Fruit fly (Drosophila melanogaster) whole organism, embryonic: ENCODE data around the gene MtnF.
A peak's percentile ranks its signal among the peaks of the same experiment; 100 is the strongest.

Experiments used
- Bgb ChIP-seq: fragments of 200-800 bp; sonication (Bioruptor generic); IDR thresholded peaks from 2 replicates; pipeline ENCODE4 v1.3.6; 2022; ENCODE audit warnings: missing biosample characterization, missing genetic modification characterization; ENCODE audit not compliant: partially characterized antibody
- Bteb2 ChIP-seq: fragments of 200-800 bp; sonication (Bioruptor generic); optimal IDR thresholded peaks from 2 replicates; lab custom pipeline; 2016; ENCODE audit warnings: missing biosample characterization, missing genetic modification characterization
- CG10543 ChIP-seq: fragments of 200-800 bp; sonication (Bioruptor generic); optimal IDR thresholded peaks from 3 replicates; lab custom pipeline; 2017; ENCODE audit warnings: missing biosample characterization, mild to moderate bottlenecking, missing genetic modification characterization, moderate library complexity
- CG13894 ChIP-seq: fragments of 200-800 bp; sonication (Bioruptor generic); optimal IDR thresholded peaks from 3 replicates; lab custom pipeline; 2018; ENCODE audit warnings: missing biosample characterization, mild to moderate bottlenecking, missing genetic modification characterization, moderate library complexity
- CG14014 ChIP-seq: fragments of 200-800 bp; sonication (Bioruptor generic); IDR thresholded peaks from 2 replicates; pipeline ENCODE4 v1.3.6; 2022; ENCODE audit warnings: missing biosample characterization, missing genetic modification characterization
- CG15479 ChIP-seq: fragments of 200-800 bp; sonication (Bioruptor generic); optimal IDR thresholded peaks from 3 replicates; lab custom pipeline; 2019; ENCODE audit warnings: missing biosample characterization, mild to moderate bottlenecking, missing genetic modification characterization, moderate library complexity
- CG15601 ChIP-seq: fragments of 200-800 bp; sonication (Bioruptor generic); optimal IDR thresholded peaks from 3 replicates; lab custom pipeline; 2019; ENCODE audit warnings: missing biosample characterization, mild to moderate bottlenecking, missing genetic modification characterization, moderate library complexity
- CG16779 ChIP-seq: fragments of 200-800 bp; sonication (Bioruptor generic); IDR thresholded peaks from 2 replicates; pipeline ENCODE4 v1.3.6; 2022; ENCODE audit warnings: missing biosample characterization, missing genetic modification characterization
- CG2678 ChIP-seq: fragments of 200-800 bp; sonication (Bioruptor generic); optimal IDR thresholded peaks from 3 replicates; lab custom pipeline; 2019; ENCODE audit warnings: missing biosample characterization, mild to moderate bottlenecking, missing genetic modification characterization, moderate library complexity
- CG33213 ChIP-seq: fragments of 200-800 bp; sonication (Bioruptor generic); optimal IDR thresholded peaks from 3 replicates; lab custom pipeline; 2016; ENCODE audit warnings: missing biosample characterization, missing genetic modification characterization
- CG3847 ChIP-seq: fragments of 200-800 bp; sonication (Bioruptor generic); IDR thresholded peaks from 2 replicates; pipeline ENCODE4 v1.3.6; 2022; ENCODE audit warnings: missing biosample characterization, missing genetic modification characterization
- CG6175 ChIP-seq: fragments of 200-800 bp; sonication (Bioruptor generic); IDR thresholded peaks from 3 replicates; pipeline ENCODE4 v1.3.6; 2022; ENCODE audit warnings: missing biosample characterization, missing genetic modification characterization
- CG6689 ChIP-seq: fragments of 200-800 bp; sonication (Bioruptor generic); IDR thresholded peaks from 2 replicates; pipeline ENCODE4 v1.3.6; 2022; ENCODE audit warnings: missing biosample characterization, missing genetic modification characterization
- CG8478 ChIP-seq: fragments of >200 bp; optimal IDR thresholded peaks from 2 replicates; lab custom pipeline; 2018
- CG9215 ChIP-seq: fragments of 200-800 bp; sonication (Bioruptor generic); IDR thresholded peaks from 2 replicates; pipeline ENCODE4 v1.3.6; 2022; ENCODE audit warnings: missing biosample characterization, missing genetic modification characterization
- D ChIP-seq, 2 experiments: fragments of 200-800 bp in 1 of 2; fragments of >200 bp in 1 of 2; sonication (Bioruptor generic) in 1 of 2; optimal IDR thresholded peaks; 2 replicates in 1 of 2; 3 replicates in 1 of 2; lab custom pipeline; 2017; ENCODE audit warnings: mild to moderate bottlenecking in 1 of 2, missing biosample characterization in 1 of 2, missing genetic modification characterization in 1 of 2, missing genetic modification reagents in 1 of 2
- Dad ChIP-seq: fragments of 200-800 bp; sonication (Bioruptor generic); optimal IDR thresholded peaks from 3 replicates; lab custom pipeline; 2016; ENCODE audit warnings: missing biosample characterization, missing genetic modification characterization
- Dbx ChIP-seq: fragments of 200-800 bp; sonication (Bioruptor generic); IDR thresholded peaks from 3 replicates; pipeline ENCODE4 v1.3.6; 2022; ENCODE audit warnings: missing biosample characterization, missing genetic modification characterization
- Deaf1 ChIP-seq: fragments of 200-800 bp; optimal IDR thresholded peaks from 3 replicates; lab custom pipeline; 2019; ENCODE audit warnings: missing biosample characterization, mild to moderate bottlenecking, missing genetic modification characterization, moderate library complexity
- Dp ChIP-seq: fragments of 200-800 bp; sonication (Bioruptor generic); optimal IDR thresholded peaks from 2 replicates; lab custom pipeline; 2018; ENCODE audit warnings: missing biosample characterization, mild to moderate bottlenecking, missing genetic modification characterization, moderate library complexity
- Ets65A ChIP-seq: fragments of 200-800 bp; sonication (Bioruptor generic); peaks from one replicate; lab custom pipeline; 2016; ENCODE audit warnings: missing biosample characterization, missing genetic modification characterization
- HmgZ ChIP-seq: fragments of 200-800 bp; sonication (Bioruptor generic); optimal IDR thresholded peaks from 2 replicates; lab custom pipeline; 2018; ENCODE audit warnings: missing biosample characterization, mild to moderate bottlenecking, missing genetic modification characterization
- Hr3 ChIP-seq: fragments of 200-800 bp; sonication (Bioruptor generic); optimal IDR thresholded peaks from 3 replicates; lab custom pipeline; 2016; ENCODE audit warnings: missing biosample characterization, missing genetic modification characterization
- MESR4 ChIP-seq: fragments of 200-800 bp; sonication (Bioruptor generic); optimal IDR thresholded peaks from 2 replicates; lab custom pipeline; 2018; ENCODE audit warnings: missing biosample characterization, mild to moderate bottlenecking, missing genetic modification characterization, moderate library complexity
- Med ChIP-seq: fragments of 200-800 bp; sonication (Bioruptor generic); peaks from one replicate; lab custom pipeline; 2016; ENCODE audit warnings: missing biosample characterization, missing genetic modification characterization, mild to moderate bottlenecking, inconsistent platforms, moderate library complexity
- NC2α ChIP-seq: fragments of 200-800 bp; sonication (Bioruptor generic); optimal IDR thresholded peaks from 2 replicates; lab custom pipeline; 2016; ENCODE audit warnings: missing biosample characterization, missing genetic modification characterization
- Pdp1 ChIP-seq, 2 experiments: fragments of 200-800 bp; sonication (Bioruptor generic); optimal IDR thresholded peaks; 3 replicates each; lab custom pipeline; 2016; ENCODE audit warnings: missing biosample characterization in 2 of 2, missing genetic modification characterization in 2 of 2, mild to moderate bottlenecking in 1 of 2, moderate library complexity in 1 of 2
- Usf ChIP-seq: fragments of 200-800 bp; sonication (Bioruptor generic); optimal IDR thresholded peaks from 2 replicates; lab custom pipeline; 2017; ENCODE audit warnings: missing genotype, missing biosample characterization, missing genetic modification characterization
- abd-A ChIP-seq: fragments of 200-800 bp; sonication (Bioruptor generic); optimal IDR thresholded peaks from 3 replicates; lab custom pipeline; 2019; ENCODE audit warnings: missing biosample characterization, mild to moderate bottlenecking, missing genetic modification characterization, moderate library complexity
- amos ChIP-seq: fragments of 200-800 bp; sonication (Bioruptor generic); IDR thresholded peaks from 2 replicates; pipeline ENCODE4 v1.3.6; 2022; ENCODE audit warnings: missing biosample characterization, missing genetic modification characterization; ENCODE audit not compliant: partially characterized antibody
- ato ChIP-seq: fragments of 200-800 bp; sonication (Bioruptor generic); IDR thresholded peaks from 2 replicates; pipeline ENCODE4 v1.3.6; 2022; ENCODE audit warnings: missing biosample characterization, missing genetic modification characterization; ENCODE audit not compliant: partially characterized antibody
- bbx ChIP-seq: fragments of 200-800 bp; sonication (Bioruptor generic); IDR thresholded peaks from 2 replicates; pipeline ENCODE4 v1.3.6; 2022; ENCODE audit warnings: missing biosample characterization, missing genetic modification characterization; ENCODE audit not compliant: partially characterized antibody
- bigmax ChIP-seq: fragments of 200-800 bp; sonication (Bioruptor generic); optimal IDR thresholded peaks from 2 replicates; lab custom pipeline; 2018; ENCODE audit warnings: missing biosample characterization, mild to moderate bottlenecking, missing genetic modification characterization
- bsh ChIP-seq, 2 experiments: fragments of 200-800 bp; sonication (Bioruptor generic); optimal IDR thresholded peaks; 2 replicates each; lab custom pipeline; 2017 to 2018; ENCODE audit warnings: mild to moderate bottlenecking in 2 of 2, missing biosample characterization in 2 of 2, missing genetic modification characterization in 2 of 2, moderate library complexity in 1 of 2
- da ChIP-seq: fragments of 200-800 bp; sonication (Bioruptor generic); optimal IDR thresholded peaks from 2 replicates; lab custom pipeline; 2016; ENCODE audit warnings: missing biosample characterization, missing genetic modification characterization
- ewg ChIP-seq: fragments of 200-800 bp; sonication (Bioruptor generic); optimal IDR thresholded peaks from 3 replicates; lab custom pipeline; 2017; ENCODE audit warnings: mild to moderate bottlenecking, missing biosample characterization, missing genetic modification reagents, missing genetic modification characterization
- fru ChIP-seq: fragments of >200 bp; optimal IDR thresholded peaks from 2 replicates; lab custom pipeline; 2017
- gsb-n ChIP-seq: fragments of 200-800 bp; sonication (Bioruptor generic); optimal IDR thresholded peaks from 3 replicates; lab custom pipeline; 2018; ENCODE audit warnings: missing biosample characterization, mild to moderate bottlenecking, missing genetic modification characterization
- lab ChIP-seq: fragments of 200-800 bp; sonication (Bioruptor generic); optimal IDR thresholded peaks from 3 replicates; lab custom pipeline; 2017; ENCODE audit warnings: missing biosample characterization, missing genetic modification characterization, mild to moderate bottlenecking, moderate library complexity, missing genetic modification reagents
- sna ChIP-seq: fragments of 200-800 bp; sonication (Bioruptor generic); IDR thresholded peaks from 2 replicates; pipeline ENCODE4 v1.3.6; 2022; ENCODE audit warnings: missing biosample characterization, missing genetic modification characterization; ENCODE audit not compliant: partially characterized antibody
- sob ChIP-seq: fragments of 200-800 bp; sonication (Bioruptor generic); IDR thresholded peaks from 2 replicates; pipeline ENCODE4 v1.3.6; 2022; ENCODE audit warnings: missing biosample characterization, missing genetic modification characterization
- yki ChIP-seq: fragments of >200 bp; optimal IDR thresholded peaks from 3 replicates; lab custom pipeline; 2018
- zf30C ChIP-seq: fragments of 200-800 bp; sonication (Bioruptor generic); optimal IDR thresholded peaks from 3 replicates; lab custom pipeline; 2018; ENCODE audit warnings: missing biosample characterization, mild to moderate bottlenecking, missing genetic modification characterization

The MtnF gene

dm6 chr3R:24663044-24663443 is 28.1 kb upstream of the MtnF start:
- TF ChIP-seq sob (GFP tag; lab: Robert Waterston, UW) (0 out of 2 replicates have a peak, but pooled peaks have one; percentile 16), CG2678 (tag; lab: Kevin White, UChicago) (no peak), CG8478 (peak; percentile 62), bsh (GFP tag; optimal IDR thresholded peaks at IDR 0.05; lab: Kevin White, UChicago) (no peak), Deaf1 (tag; lab: Kevin White, UChicago) (peak; percentile 91), CG13894 (tag; lab: Kevin White, UChicago) (peak; percentile 15), CG33213 (no peak), ato (GFP tag; lab: Robert Waterston, UW) (no peak), yki (lab: Kevin White, UChicago) (no peak), bigmax (GFP tag; lab: Kevin White, UChicago) (no peak), NC2α (GFP tag; lab: Kevin White, UChicago) (no peak), CG9215 (no peak), Hr3 (GFP tag; lab: Kevin White, UChicago) (no peak), Dp (no peak), CG6175 (GFP tag; lab: Robert Waterston, UW) (no peak), CG3847 (GFP tag; lab: Robert Waterston, UW) (no peak), CG6689 (GFP tag; lab: Robert Waterston, UW) (no peak), zf30C (no peak), gsb-n (tag; lab: Kevin White, UChicago) (no peak), CG10543 (peak; percentile 5), Pdp1 (GFP tag; optimal IDR thresholded peaks at IDR 0.05; lab: Kevin White, UChicago) (no peak), MESR4 (GFP tag; lab: Kevin White, UChicago) (no peak), fru (lab: Kevin White, UChicago) (no peak), da (GFP tag; lab: Kevin White, UChicago) (no peak), Med (GFP tag; lab: Kevin White, UChicago) (peak; percentile 40), HmgZ (tag; lab: Kevin White, UChicago) (no peak), sna (GFP tag; lab: Robert Waterston, UW) (no peak), CG14014 (GFP tag; lab: Robert Waterston, UW) (no peak), D (optimal IDR thresholded peaks at IDR 0.05; lab: Kevin White, UChicago) (no peak), D (GFP tag; optimal IDR thresholded peaks at IDR 0.05; lab: Kevin White, UChicago) (no peak), CG15601 (tag; lab: Kevin White, UChicago) (no peak)
- TF ChIP-seq, all 482 proteins: peak for 6

DNA sequence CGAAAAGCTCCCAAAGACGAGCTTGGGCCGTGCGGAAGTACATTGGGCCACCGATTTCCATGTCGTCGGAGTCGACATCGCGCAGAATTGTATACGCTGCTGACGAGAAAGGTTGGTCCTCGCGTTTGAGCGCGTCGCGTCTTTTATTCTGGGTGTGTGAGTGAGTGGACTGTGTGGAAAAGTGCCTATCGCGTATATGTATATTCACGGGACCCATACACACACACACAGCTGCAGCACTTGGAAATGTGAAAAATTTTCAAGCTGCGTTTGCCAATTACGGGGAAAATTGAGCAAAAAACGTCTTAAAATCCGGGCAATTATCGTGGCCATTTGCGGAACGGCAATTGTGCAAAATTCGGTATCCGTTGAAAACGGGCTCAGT is 27.4 kb upstream of the MtnF start, which contains the start of gene slo:
Gene slo (plus strand): TSS at position 80 of the 385 bp plus-strand sequence.
- TF ChIP-seq Ets65A (peak; percentile 90), CG15479 (no peak), Usf (GFP tag; lab: Kevin White, UChicago) (no peak), ewg (GFP tag; lab: Kevin White, UChicago) (peak; percentile 50), abd-A (peak; percentile 43), CG16779 (GFP tag; lab: Robert Waterston, UW) (peak; percentile 77), Bteb2 (GFP tag; lab: Kevin White, UChicago) (no peak), amos (GFP tag; lab: Robert Waterston, UW) (peak; percentile 27), Deaf1 (tag; lab: Kevin White, UChicago) (peak; percentile 54), bbx (GFP tag; lab: Robert Waterston, UW) (0 out of 2 replicates have a peak, but pooled peaks have one; percentile 39), Dad (GFP tag; lab: Kevin White, UChicago) (no peak), Bgb (GFP tag; lab: Robert Waterston, UW) (0 out of 2 replicates have a peak, but pooled peaks have one; percentile 33), Dbx (GFP tag; lab: Robert Waterston, UW) (0 out of 3 replicates have a peak, but pooled peaks have one; percentile 36), lab (GFP tag; lab: Kevin White, UChicago) (no peak)
